Fruit fly (Drosophila melanogaster) whole organism, embryonic: ENCODE results near the gene CG46311.
A peak's percentile ranks its signal among the peaks of the same experiment; 100 is the strongest.

Experiments
- ATbp ChIP-seq: fragments of 200-800 bp; sonication (Bioruptor generic); optimal IDR thresholded peaks from 2 replicates; lab custom pipeline; 2017; ENCODE audit warnings: missing biosample characterization, mild to moderate bottlenecking, missing genetic modification characterization, missing genetic modification reagents
- Antp ChIP-seq: fragments of 200-800 bp; sonication (Bioruptor generic); optimal IDR thresholded peaks from 3 replicates; lab custom pipeline; 2016; ENCODE audit warnings: missing biosample characterization, missing genetic modification characterization
- Blimp-1 ChIP-seq: fragments of 200-800 bp; sonication (Bioruptor generic); optimal IDR thresholded peaks from 3 replicates; lab custom pipeline; 2018; ENCODE audit warnings: missing biosample characterization, missing genetic modification characterization, mild to moderate bottlenecking, moderate library complexity, missing genetic modification reagents
- Bteb2 ChIP-seq: fragments of 200-800 bp; sonication (Bioruptor generic); optimal IDR thresholded peaks from 2 replicates; lab custom pipeline; 2016; ENCODE audit warnings: missing biosample characterization, missing genetic modification characterization
- C15 ChIP-seq: fragments of 200-800 bp; sonication (Bioruptor generic); IDR thresholded peaks from 3 replicates; pipeline ENCODE4 v1.3.6; 2022; ENCODE audit warnings: missing biosample characterization, missing genetic modification characterization
- CG10431 ChIP-seq: fragments of 200-800 bp; sonication (Bioruptor generic); optimal IDR thresholded peaks from 3 replicates; lab custom pipeline; 2018; ENCODE audit warnings: missing biosample characterization, mild to moderate bottlenecking, missing genetic modification characterization
- CG11456 ChIP-seq: fragments of 200-800 bp; sonication (Bioruptor generic); IDR thresholded peaks from 3 replicates; pipeline ENCODE4 v1.3.6; 2022; ENCODE audit warnings: missing biosample characterization, missing genetic modification characterization
- CG11560 ChIP-seq: fragments of 200-800 bp; sonication (Bioruptor generic); IDR thresholded peaks from 3 replicates; pipeline ENCODE4 v1.3.6; 2022; ENCODE audit warnings: missing biosample characterization, missing genetic modification characterization
- CG12236 ChIP-seq: fragments of 200-800 bp; sonication (Bioruptor generic); optimal IDR thresholded peaks from 2 replicates; lab custom pipeline; 2016; ENCODE audit warnings: missing biosample characterization, missing genetic modification characterization
- CG12299 ChIP-seq: fragments of 200-800 bp; sonication (Bioruptor generic); optimal IDR thresholded peaks from 2 replicates; lab custom pipeline; 2018; ENCODE audit warnings: missing biosample characterization, mild to moderate bottlenecking, missing genetic modification characterization
- CG12659 ChIP-seq: fragments of 200-800 bp; sonication (Bioruptor generic); optimal IDR thresholded peaks from 3 replicates; lab custom pipeline; 2017; ENCODE audit warnings: mild to moderate bottlenecking, missing biosample characterization, missing genetic modification reagents, missing genetic modification characterization
- CG13296 ChIP-seq: fragments of 200-800 bp; sonication (Bioruptor generic); optimal IDR thresholded peaks from 3 replicates; lab custom pipeline; 2018; ENCODE audit warnings: missing biosample characterization, mild to moderate bottlenecking, missing genetic modification characterization
- CG14014 ChIP-seq: fragments of 200-800 bp; sonication (Bioruptor generic); IDR thresholded peaks from 2 replicates; pipeline ENCODE4 v1.3.6; 2022; ENCODE audit warnings: missing biosample characterization, missing genetic modification characterization
- CG14667 ChIP-seq: fragments of 200-800 bp; sonication (Bioruptor generic); IDR thresholded peaks from 2 replicates; pipeline ENCODE4 v1.3.6; 2022; ENCODE audit warnings: missing biosample characterization, missing genetic modification characterization
- CG1603 ChIP-seq: fragments of 200-800 bp; sonication (Bioruptor generic); optimal IDR thresholded peaks from 2 replicates; lab custom pipeline; 2019; ENCODE audit warnings: missing biosample characterization, mild to moderate bottlenecking, missing genetic modification characterization, moderate library complexity
- CG17186 ChIP-seq: fragments of 200-800 bp; sonication (Bioruptor generic); optimal IDR thresholded peaks from 3 replicates; lab custom pipeline; 2017; ENCODE audit warnings: missing biosample characterization, missing genetic modification reagents, missing genetic modification characterization
- CG17361 ChIP-seq: fragments of 200-800 bp; sonication (Bioruptor generic); IDR thresholded peaks from 3 replicates; pipeline ENCODE4 v1.3.6; 2022; ENCODE audit warnings: missing biosample characterization, missing genetic modification characterization
- CG17385 ChIP-seq: fragments of 200-800 bp; sonication (Bioruptor generic); optimal IDR thresholded peaks from 3 replicates; lab custom pipeline; 2018; ENCODE audit warnings: missing biosample characterization, mild to moderate bottlenecking, missing genetic modification characterization
- CG1832 ChIP-seq: fragments of 200-800 bp; sonication (Bioruptor generic); optimal IDR thresholded peaks from 2 replicates; lab custom pipeline; 2017; ENCODE audit warnings: missing biosample characterization, mild to moderate bottlenecking, missing genetic modification characterization, inconsistent platforms
- CG2199 ChIP-seq: fragments of 200-800 bp; sonication (Bioruptor generic); IDR thresholded peaks from 3 replicates; pipeline ENCODE4 v1.3.6; 2022; ENCODE audit warnings: missing biosample characterization, missing genetic modification characterization
- CG2875 ChIP-seq: fragments of 200-800 bp; sonication (Bioruptor generic); optimal IDR thresholded peaks from 2 replicates; lab custom pipeline; 2017; ENCODE audit warnings: missing biosample characterization, mild to moderate bottlenecking, missing genetic modification characterization, missing genetic modification reagents
- CG4820 ChIP-seq: fragments of 200-800 bp; sonication (Bioruptor generic); optimal IDR thresholded peaks from 3 replicates; lab custom pipeline; 2016; ENCODE audit warnings: missing biosample characterization, missing genetic modification characterization
- CG6654 ChIP-seq: fragments of 200-800 bp; sonication (Bioruptor generic); optimal IDR thresholded peaks from 2 replicates; lab custom pipeline; 2017; ENCODE audit warnings: missing biosample characterization, mild to moderate bottlenecking, missing genetic modification characterization
- CG6689 ChIP-seq: fragments of 200-800 bp; sonication (Bioruptor generic); IDR thresholded peaks from 2 replicates; pipeline ENCODE4 v1.3.6; 2022; ENCODE audit warnings: missing biosample characterization, missing genetic modification characterization
- CG8944 ChIP-seq: fragments of 200-800 bp; sonication (Bioruptor generic); optimal IDR thresholded peaks from 3 replicates; lab custom pipeline; 2016; ENCODE audit warnings: missing biosample characterization, missing genetic modification characterization
- CG9817 ChIP-seq: fragments of 200-800 bp; sonication (Bioruptor generic); optimal IDR thresholded peaks from 2 replicates; lab custom pipeline; 2018; ENCODE audit warnings: missing biosample characterization, mild to moderate bottlenecking, missing genetic modification characterization, moderate library complexity
- CG9876 ChIP-seq: fragments of 200-800 bp; sonication (Bioruptor generic); optimal IDR thresholded peaks from 2 replicates; lab custom pipeline; 2016; ENCODE audit warnings: missing biosample characterization, missing genetic modification characterization
- HmgZ ChIP-seq: fragments of 200-800 bp; sonication (Bioruptor generic); optimal IDR thresholded peaks from 2 replicates; lab custom pipeline; 2018; ENCODE audit warnings: missing biosample characterization, mild to moderate bottlenecking, missing genetic modification characterization
- Lpt ChIP-seq: fragments of >200 bp; optimal IDR thresholded peaks from 2 replicates; lab custom pipeline; 2018; ENCODE audit warnings: missing biosample characterization, missing genetic modification characterization
- Myb ChIP-seq: fragments of 200-800 bp; sonication (Bioruptor generic); optimal IDR thresholded peaks from 2 replicates; lab custom pipeline; 2016; ENCODE audit warnings: missing biosample characterization, missing genetic modification characterization
- Oaz ChIP-seq: fragments of 200-800 bp; sonication (Bioruptor generic); IDR thresholded peaks from 2 replicates; pipeline ENCODE4 v1.3.6; 2022; ENCODE audit warnings: missing biosample characterization, missing genetic modification characterization
- Opbp ChIP-seq: fragments of 200-800 bp; sonication (Bioruptor generic); IDR thresholded peaks from 3 replicates; pipeline ENCODE4 v1.3.6; 2022; ENCODE audit warnings: missing biosample characterization, missing genetic modification characterization; ENCODE audit not compliant: partially characterized antibody
- Pdp1 ChIP-seq, 2 experiments: fragments of 200-800 bp; sonication (Bioruptor generic); optimal IDR thresholded peaks; 3 replicates each; lab custom pipeline; 2016; ENCODE audit warnings: missing biosample characterization in 2 of 2, missing genetic modification characterization in 2 of 2, mild to moderate bottlenecking in 1 of 2, moderate library complexity in 1 of 2
- Poxn ChIP-seq: fragments of 200-800 bp; sonication (Bioruptor generic); IDR thresholded peaks from 2 replicates; pipeline ENCODE4 v1.3.6; 2022; ENCODE audit warnings: missing biosample characterization, missing genetic modification characterization
- ara ChIP-seq: fragments of 200-800 bp; sonication (Bioruptor generic); IDR thresholded peaks from 2 replicates; pipeline ENCODE4 v1.3.6; 2022; ENCODE audit warnings: missing biosample characterization, missing genetic modification characterization
- cad ChIP-seq: fragments of >200 bp; optimal IDR thresholded peaks from 2 replicates; lab custom pipeline; 2017; ENCODE audit warnings: missing biosample characterization, missing genetic modification characterization
- dan ChIP-seq: fragments of 200-800 bp; sonication (Bioruptor generic); IDR thresholded peaks from 2 replicates; pipeline ENCODE4 v1.3.6; 2022; ENCODE audit warnings: missing biosample characterization, missing genetic modification characterization
- ewg ChIP-seq: fragments of 200-800 bp; sonication (Bioruptor generic); optimal IDR thresholded peaks from 3 replicates; lab custom pipeline; 2017; ENCODE audit warnings: mild to moderate bottlenecking, missing biosample characterization, missing genetic modification reagents, missing genetic modification characterization
- fu2 ChIP-seq: fragments of 200-800 bp; sonication (Bioruptor generic); optimal IDR thresholded peaks from 2 replicates; lab custom pipeline; 2016; ENCODE audit warnings: missing biosample characterization, missing genetic modification characterization
- gt ChIP-seq: fragments of 200-800 bp; sonication (Bioruptor generic); IDR thresholded peaks from 2 replicates; pipeline ENCODE4 v1.3.6; 2022; ENCODE audit warnings: missing biosample characterization, missing genetic modification characterization
- ham ChIP-seq: fragments of 200-800 bp; sonication (Bioruptor generic); IDR thresholded peaks from 2 replicates; pipeline ENCODE4 v1.3.6; 2022; ENCODE audit warnings: missing biosample characterization, missing genetic modification characterization
- jumu ChIP-seq: fragments of 200-800 bp; sonication (Bioruptor generic); optimal IDR thresholded peaks from 3 replicates; lab custom pipeline; 2016; ENCODE audit warnings: missing biosample characterization, missing genetic modification characterization
- lilli ChIP-seq: fragments of 200-800 bp; sonication (Bioruptor generic); optimal IDR thresholded peaks from 3 replicates; lab custom pipeline; 2016; ENCODE audit warnings: missing biosample characterization, missing genetic modification characterization
- onecut ChIP-seq: fragments of 200-800 bp; sonication (Bioruptor generic); IDR thresholded peaks from 2 replicates; pipeline ENCODE4 v1.3.6; 2022; ENCODE audit warnings: missing biosample characterization, missing genetic modification characterization
- pita ChIP-seq: fragments of 200-800 bp; sonication (Bioruptor generic); optimal IDR thresholded peaks from 2 replicates; lab custom pipeline; 2017; ENCODE audit warnings: missing biosample characterization, mild to moderate bottlenecking, missing genetic modification characterization
- prd ChIP-seq, 3 experiments: fragments of >200 bp in 2 of 3; fragments of 200-800 bp in 1 of 3; sonication (Bioruptor generic) in 1 of 3; optimal IDR thresholded peaks in 2 of 3; IDR thresholded peaks in 1 of 3; 2 replicates in 2 of 3; 3 replicates in 1 of 3; pipeline versions ENCODE4 v1.3.6 to Lab custom; 2017 to 2022; ENCODE audit warnings: missing biosample characterization in 1 of 3, missing genetic modification characterization in 1 of 3
- ranshi ChIP-seq: fragments of 200-800 bp; sonication (Bioruptor generic); IDR thresholded peaks from 2 replicates; pipeline ENCODE4 v1.3.6; 2022; ENCODE audit warnings: missing biosample characterization, missing genetic modification characterization
- rib ChIP-seq: fragments of 200-800 bp; sonication (Bioruptor generic); IDR thresholded peaks from 2 replicates; pipeline ENCODE4 v1.3.6; 2022; ENCODE audit warnings: missing biosample characterization, missing genetic modification characterization
- seq ChIP-seq: fragments of 200-800 bp; sonication (Bioruptor generic); IDR thresholded peaks from 2 replicates; pipeline ENCODE4 v1.3.6; 2022; ENCODE audit warnings: missing biosample characterization, missing genetic modification characterization
- yki ChIP-seq: fragments of >200 bp; optimal IDR thresholded peaks from 3 replicates; lab custom pipeline; 2018

CG46311 gene

dm6 chrX:13616417-13617050, 52.9 kb downstream of the CG46311 start, which contains the start of the genes tth and Tango2 (continued):
- TF ChIP-seq CG12236 (GFP tag; lab: Kevin White, UChicago) (peak; percentile 23), CG14014 (peak; percentile 66), seq (GFP tag; lab: Robert Waterston, UW) (peak; percentile 50; the same call in 1 of the 2 replicates), CG8944 (GFP tag; lab: Kevin White, UChicago) (peak; percentile 52), CG11456 (peak; percentile 61; the same call in 1 of the 3 replicates), C15 (GFP tag; lab: Robert Waterston, UW) (0 out of 3 replicates have a peak, but pooled peaks have one; percentile 49), Antp (peak; percentile 54), onecut (peak; percentile 60), CG6689 (GFP tag; lab: Robert Waterston, UW) (peak; percentile 70), prd (optimal IDR thresholded peaks at IDR 0.05; lab: Kevin White, UChicago) (no peak), prd (GFP tag; IDR thresholded peaks at IDR 0.05; lab: Robert Waterston, UW) (peak; percentile 71), HmgZ (tag; lab: Kevin White, UChicago) (peak; percentile 59), CG9876 (GFP tag; lab: Kevin White, UChicago) (peak; percentile 11), lilli (GFP tag; lab: Kevin White, UChicago) (peak; percentile 90), yki (lab: Kevin White, UChicago) (no peak), Bteb2 (GFP tag; lab: Kevin White, UChicago) (peak; percentile 78), CG11560 (tag; lab: Robert Waterston, UW) (0 out of 3 replicates have a peak, but pooled peaks have one; percentile 41), pita (no peak), CG4820 (peak; percentile 3), dan (GFP tag; lab: Robert Waterston, UW) (no peak), jumu (GFP tag; lab: Kevin White, UChicago) (peak; percentile 43), fu2 (GFP tag; lab: Kevin White, UChicago) (peak; percentile 60), Lpt (no peak), CG17361 (peak; percentile 75), Pdp1 (GFP tag; optimal IDR thresholded peaks at IDR 0.05; lab: Kevin White, UChicago) (peak; percentile 76 to 83), CG12659 (GFP tag; lab: Kevin White, UChicago) (peak; percentile 60), Blimp-1 (GFP tag; lab: Kevin White, UChicago) (no peak), Myb (peak; percentile 69), Oaz (GFP tag; lab: Robert Waterston, UW) (peak; percentile 63), CG13296 (GFP tag; lab: Kevin White, UChicago) (peak; percentile 69), ham (GFP tag; lab: Robert Waterston, UW) (peak; percentile 44; the same call in 1 of the 2 replicates), CG17385 (peak; percentile 45), CG2875 (GFP tag; lab: Kevin White, UChicago) (peak; percentile 32), CG2199 (GFP tag; lab: Robert Waterston, UW) (no peak), CG1603 (peak; percentile 41), CG1832 (GFP tag; lab: Kevin White, UChicago) (no peak), rib (peak; percentile 79), ATbp (GFP tag; lab: Kevin White, UChicago) (peak; percentile 27), CG10431 (GFP tag; lab: Kevin White, UChicago) (no peak), gt (GFP tag; lab: Robert Waterston, UW) (no peak), CG17186 (GFP tag; lab: Kevin White, UChicago) (no peak), CG6654 (GFP tag; lab: Kevin White, UChicago) (no peak), Opbp (GFP tag; lab: Robert Waterston, UW) (no peak), Poxn (GFP tag; lab: Robert Waterston, UW) (peak; percentile 60), CG12299 (tag; lab: Kevin White, UChicago) (no peak), CG9817 (tag; lab: Kevin White, UChicago) (peak; percentile 80), CG14667 (GFP tag; lab: Robert Waterston, UW) (peak; percentile 31; the same call in 1 of the 2 replicates), ara (GFP tag; lab: Robert Waterston, UW) (peak; percentile 55), ewg (GFP tag; lab: Kevin White, UChicago) (peak; percentile 45), cad (GFP tag; lab: Kevin White, UChicago) (no peak), ranshi (GFP tag; lab: Robert Waterston, UW) (peak; percentile 31)
